Fruit fly (Drosophila melanogaster) Kc167 (cell line): ENCODE measurements around the gene CG43292.

Experiments
- Sin3A ChIP-seq: fragments of >200 bp; optimal IDR thresholded peaks from 2 replicates; lab custom pipeline; 2018; ENCODE audit warnings: missing external identifiers
- h ChIP-seq: fragments of >200 bp; optimal IDR thresholded peaks from 3 replicates; lab custom pipeline; 2018; ENCODE audit warnings: missing external identifiers
- insv ChIP-seq: fragments of >200 bp; optimal IDR thresholded peaks from 3 replicates; lab custom pipeline; 2018; ENCODE audit warnings: missing external identifiers
- psq ChIP-seq: fragments of >200 bp; optimal IDR thresholded peaks from 2 replicates; lab custom pipeline; 2017; ENCODE audit warnings: missing external identifiers

DNA sequence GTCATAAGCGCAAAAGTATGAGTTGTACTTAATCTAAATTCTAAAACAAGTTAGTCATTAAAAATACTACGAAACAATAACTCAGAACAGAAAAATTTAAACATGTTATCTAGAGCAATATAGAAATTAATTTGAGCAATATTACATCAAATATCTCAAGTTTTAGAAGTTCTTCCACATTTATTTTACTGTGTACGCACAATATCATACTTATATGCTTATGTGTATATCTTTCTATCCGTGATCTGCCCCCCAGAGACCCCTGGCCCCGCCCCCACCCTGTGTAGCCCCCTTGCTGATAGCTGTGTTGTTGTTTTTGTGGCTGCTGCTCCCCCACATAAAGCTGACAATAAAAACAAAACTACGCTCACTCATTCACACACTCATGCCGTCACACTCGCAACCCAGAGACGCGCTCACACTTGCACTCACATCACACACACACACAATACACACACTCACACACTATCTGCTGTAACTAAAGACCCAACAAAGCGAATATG is 42.0 kb upstream of the CG43292 start:
- no peak for TF ChIP-seq psq
- no peak for TF ChIP-seq Sin3A
- TF ChIP-seq h (lab: Kevin White, UChicago) = no peak
- TF ChIP-seq insv (lab: Kevin White, UChicago) = no peak
